Fruit fly (Drosophila melanogaster): Measurements from ENCODE around the gene CG14151.

DNA sequence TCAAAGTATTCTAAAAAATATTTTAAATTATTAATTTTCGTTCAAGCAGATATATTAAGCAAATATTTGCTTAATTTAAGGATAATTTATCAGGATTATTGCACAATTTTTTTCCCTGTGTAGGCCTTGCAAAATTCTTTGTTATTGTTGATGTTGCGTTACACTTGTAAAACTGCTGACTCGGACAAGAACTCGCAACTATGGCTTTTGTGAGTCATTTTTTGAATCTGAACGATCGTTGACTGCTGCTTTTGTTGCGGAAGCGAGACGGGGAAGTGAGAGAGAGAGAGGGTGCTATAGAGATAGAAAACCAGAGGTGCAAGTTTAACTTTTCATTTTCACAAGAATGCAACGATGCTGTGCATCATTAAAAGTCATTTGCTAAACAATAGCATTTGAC lies 24.2 kb upstream of the CG14151 start:
- TF ChIP-seq CG6163 (GFP tag; IDR thresholded peaks at IDR 0.05) (peak; percentile 27; the same call in 2 of the 3 replicates), topi (GFP tag; optimal IDR thresholded peaks at IDR 0.05) (no peak), dac (GFP tag; optimal IDR thresholded peaks at IDR 0.05) (no peak), dsx (GFP tag; optimal IDR thresholded peaks at IDR 0.05; ENCODE audit: poor library complexity, severe bottlenecking) (no peak), OdsH (GFP tag; optimal IDR thresholded peaks at IDR 0.05) (no peak), Eip75B (GFP tag; optimal IDR thresholded peaks at IDR 0.05) (no peak)

All from whole organism, prepupa.